Worm (Caenorhabditis elegans) whole organism, midembryonic: Measurements from ENCODE around the gene appg-2.

ENCODE experiments used
- T22C8.4 ChIP-seq: fragments of 200-800 bp; sonication (Bioruptor generic); IDR thresholded peaks from 2 replicates; pipeline ENCODE4 v1.3.6; 2022; ENCODE audit warnings: missing genetic modification characterization, missing compliant biosample characterization
- cog-1 ChIP-seq: sonication (generic microtip); optimal IDR thresholded peaks from 2 replicates; lab custom pipeline; 2016; ENCODE audit warnings: missing genetic modification characterization, missing compliant biosample characterization
- flt-1 ChIP-seq: fragments of 200-800 bp; sonication (Bioruptor generic); IDR thresholded peaks from 2 replicates; pipeline ENCODE4 v1.3.6; 2022; ENCODE audit warnings: missing genetic modification characterization, missing compliant biosample characterization
- klf-2 ChIP-seq: fragments of 200-800 bp; sonication (Bioruptor generic); conservative IDR thresholded peaks from 2 replicates; pipeline ENCODE4 v1.3.6; 2022; ENCODE audit warnings: missing genetic modification reagents, missing genetic modification characterization, missing compliant biosample characterization
- med-1 ChIP-seq: sonication (generic microtip); optimal IDR thresholded peaks from 2 replicates; lab custom pipeline; 2017; ENCODE audit warnings: missing genetic modification characterization, mild to moderate bottlenecking, missing compliant biosample characterization, antibody characterized with exemption, missing genetic modification reagents; ENCODE audit not compliant: insufficient read depth
- ref-1 ChIP-seq: fragments of 200-800 bp; sonication (Bioruptor generic); conservative IDR thresholded peaks from 2 replicates; pipeline ENCODE4 v1.3.6; 2022; ENCODE audit warnings: missing genetic modification reagents, missing genetic modification characterization, missing compliant biosample characterization
- tab-1 ChIP-seq: fragments of 200-800 bp; sonication (Bioruptor generic); IDR thresholded peaks from 2 replicates; pipeline ENCODE4 v1.3.6; 2022; ENCODE audit warnings: missing genetic modification characterization, missing compliant biosample characterization
- ztf-23 ChIP-seq: fragments of 200-800 bp; sonication (Bioruptor generic); IDR thresholded peaks from 2 replicates; pipeline ENCODE4 v1.3.6; 2022; ENCODE audit warnings: missing genetic modification reagents, missing genetic modification characterization, missing compliant biosample characterization
- ztf-29 ChIP-seq: fragments of 200-800 bp; sonication (Bioruptor generic); IDR thresholded peaks from 2 replicates; pipeline ENCODE4 v1.3.6; 2022; ENCODE audit warnings: missing genetic modification reagents, missing genetic modification characterization, missing compliant biosample characterization

The appg-2 gene

DNA sequence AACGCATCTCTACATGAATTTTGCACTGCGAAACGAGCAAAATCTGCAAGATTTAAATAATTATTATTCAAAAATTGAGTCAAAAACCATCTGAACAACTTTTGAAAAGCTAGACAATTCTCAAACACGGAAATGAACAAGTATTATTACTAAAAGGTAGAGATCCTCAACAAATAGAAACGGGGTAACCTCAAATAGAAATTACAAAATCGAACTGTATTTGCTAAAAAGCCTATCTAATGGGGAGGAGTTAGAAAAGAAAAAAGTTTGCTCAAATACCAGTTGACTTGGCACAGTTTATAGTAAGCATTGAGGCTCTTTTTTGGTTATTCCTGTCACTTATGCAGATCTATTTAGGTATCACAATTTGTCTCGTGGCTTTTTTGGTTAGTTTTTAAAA, 24.8 kb downstream of the appg-2 start, which contains the start of gene nas-25:
Gene nas-25 (plus strand): TSS at position 301 of the 400 bp plus-strand sequence.
- no peak for TF ChIP-seq T22C8.4 (GFP tag; lab: Robert Waterston, UW)
- no peak for TF ChIP-seq flt-1 (GFP tag; lab: Robert Waterston, UW)

DNA sequence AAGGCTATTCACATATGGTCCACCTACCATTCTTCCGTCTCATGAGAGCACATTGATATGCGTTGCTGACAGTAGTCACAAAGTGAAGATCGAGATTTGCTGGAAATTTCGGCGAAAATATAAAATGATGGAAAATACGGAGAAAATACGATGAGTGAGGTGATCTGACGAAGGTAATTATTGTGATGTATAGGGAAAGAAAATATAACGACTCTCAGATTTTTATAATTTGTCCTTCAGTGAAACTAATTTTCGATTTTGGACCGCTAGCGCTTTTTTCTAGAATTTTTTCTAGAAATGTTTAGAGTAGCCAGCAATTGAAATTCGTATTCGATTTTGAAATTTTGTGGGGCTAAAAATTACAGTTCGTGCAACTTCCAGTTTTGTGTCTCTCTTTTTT, 28.3 kb downstream of the appg-2 start, which contains the start of gene F46C5.2:
Gene F46C5.2 (minus strand): TSS at position 101 of the 400 bp plus-strand sequence.
- TF ChIP-seq med-1 (GFP tag; lab: Kevin White, UChicago) (no peak), tab-1 (GFP tag; lab: Robert Waterston, UW) (no peak), klf-2 (GFP tag; lab: Robert Waterston, UW) (no peak), cog-1 (tag; lab: Kevin White, UChicago) (no peak), T22C8.4 (GFP tag; lab: Robert Waterston, UW) (no peak), ztf-29 (GFP tag; lab: Robert Waterston, UW) (no peak), ref-1 (GFP tag; lab: Robert Waterston, UW) (no peak)

- TF ChIP-seq klf-2 (GFP tag; lab: Robert Waterston, UW) = no peak
Observed at ce11 chrII:8830917-8831316, 30.0 kb downstream of the appg-2 start.

- no peak for TF ChIP-seq klf-2 (GFP tag; lab: Robert Waterston, UW)
- no peak for TF ChIP-seq T22C8.4 (GFP tag; lab: Robert Waterston, UW)
- TF ChIP-seq med-1 (GFP tag; lab: Kevin White, UChicago) = no peak
Observed at ce11 chrII:8832941-8833340, 32.0 kb downstream of the appg-2 start.

- TF ChIP-seq tab-1 (GFP tag; lab: Robert Waterston, UW) = no peak
- no peak for TF ChIP-seq med-1 (GFP tag; lab: Kevin White, UChicago)
- TF ChIP-seq cog-1 (tag; lab: Kevin White, UChicago) = no peak
- no peak for TF ChIP-seq ref-1 (GFP tag; lab: Robert Waterston, UW)
- TF ChIP-seq flt-1 (GFP tag; lab: Robert Waterston, UW) = no peak
- no peak for TF ChIP-seq ztf-23 (GFP tag; lab: Robert Waterston, UW)
- TF ChIP-seq klf-2 (GFP tag; lab: Robert Waterston, UW) = no peak
- TF ChIP-seq T22C8.4 (GFP tag; lab: Robert Waterston, UW) = no peak
- no peak for TF ChIP-seq ztf-29 (GFP tag; lab: Robert Waterston, UW)
Observed at ce11 chrII:8835857-8836256, 34.9 kb downstream of the appg-2 start, which contains the start of gene F46C5.4. Gene F46C5.4 (plus strand): TSS chrII:8836078.

DNA sequence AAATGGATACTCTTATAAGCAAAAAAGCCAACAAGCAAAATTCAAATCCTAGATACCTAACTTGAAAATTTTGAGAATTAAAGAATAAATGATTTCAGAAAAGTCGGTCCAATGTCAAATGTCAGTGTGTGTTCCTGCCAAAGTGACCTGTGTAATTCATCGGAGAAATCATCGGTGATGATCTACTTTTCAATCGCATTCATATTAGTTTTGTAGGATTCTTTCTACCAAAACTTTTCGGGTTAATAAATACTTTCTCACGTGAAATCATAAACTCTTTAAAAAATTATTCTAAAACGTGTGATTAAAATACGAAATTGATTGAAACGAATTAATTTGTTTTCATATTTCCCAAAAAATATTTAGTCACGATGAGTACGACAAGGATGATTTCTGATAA, 38.1 kb downstream of the appg-2 start, which contains the start of gene F46C5.7:
Gene F46C5.7 (plus strand): TSS at position 301 of the 400 bp plus-strand sequence.
- TF ChIP-seq cog-1 (tag; lab: Kevin White, UChicago) (no peak), tab-1 (GFP tag; lab: Robert Waterston, UW) (no peak), klf-2 (GFP tag; lab: Robert Waterston, UW) (no peak), flt-1 (GFP tag; lab: Robert Waterston, UW) (no peak), ref-1 (GFP tag; lab: Robert Waterston, UW) (no peak)

DNA sequence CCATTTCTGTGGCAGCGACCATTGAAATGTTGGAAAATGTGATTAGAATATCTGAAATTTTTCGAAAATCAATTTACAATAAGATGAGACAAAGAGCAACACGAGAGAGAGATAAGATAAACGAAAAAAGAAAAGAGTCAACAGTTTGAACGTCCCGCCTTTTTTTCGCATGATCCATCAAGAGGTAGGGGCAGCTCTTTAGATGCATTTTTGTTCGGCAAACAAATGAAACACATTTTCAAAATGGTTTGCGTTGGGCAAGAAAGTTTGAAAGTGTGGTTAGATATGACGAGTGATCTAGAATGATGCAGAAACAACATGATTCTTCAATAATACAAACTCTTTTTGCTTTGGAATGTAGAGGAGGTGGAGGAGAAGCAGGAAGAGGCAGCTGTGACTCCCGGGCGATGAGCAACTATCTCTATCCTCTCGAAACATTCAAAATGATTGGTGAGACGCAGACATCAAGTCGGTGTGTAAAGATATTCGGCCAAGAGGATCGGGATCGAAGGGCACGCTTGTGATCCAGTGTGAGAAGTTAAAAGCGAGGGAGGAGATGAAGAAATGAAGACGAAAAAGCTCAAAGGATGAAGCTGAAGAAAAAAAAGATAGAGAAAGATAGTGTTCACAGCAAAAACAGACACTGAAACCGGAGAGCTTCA, 43.7 kb downstream of the appg-2 start, which contains the start of gene F46C5.6:
Gene F46C5.6 (minus strand): TSS at position 51 of the 662 bp plus-strand sequence.
- TF ChIP-seq T22C8.4 (GFP tag; lab: Robert Waterston, UW) = no peak
- TF ChIP-seq ztf-23 (GFP tag; lab: Robert Waterston, UW) = no peak
- no peak for TF ChIP-seq flt-1 (GFP tag; lab: Robert Waterston, UW)
- TF ChIP-seq ref-1 (GFP tag; lab: Robert Waterston, UW) = no peak
- TF ChIP-seq klf-2 (GFP tag; lab: Robert Waterston, UW) = no peak
- TF ChIP-seq cog-1 (tag; lab: Kevin White, UChicago) = no peak
- TF ChIP-seq ztf-29 (GFP tag; lab: Robert Waterston, UW) = no peak
- no peak for TF ChIP-seq tab-1 (GFP tag; lab: Robert Waterston, UW)
- TF ChIP-seq med-1 (GFP tag; lab: Kevin White, UChicago) = no peak

DNA sequence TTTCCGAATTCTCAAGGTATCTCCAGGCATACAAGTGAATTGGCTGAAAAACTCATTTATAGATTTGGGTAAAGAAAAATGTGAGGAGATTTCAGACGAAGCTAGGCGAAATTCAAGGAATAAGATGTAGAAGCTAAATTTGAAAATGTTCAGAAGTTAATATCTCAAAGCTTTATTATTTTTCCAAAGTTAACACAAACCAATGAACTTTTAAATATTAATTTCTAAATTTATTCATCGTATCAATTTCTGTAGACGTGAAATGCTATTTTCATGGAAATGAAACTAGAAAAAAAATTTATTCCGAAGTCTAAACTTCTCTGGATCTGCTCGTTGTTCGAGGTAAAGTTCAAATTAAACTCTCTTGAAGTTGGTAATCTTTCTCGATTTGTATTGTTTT, 44.4 kb downstream of the appg-2 start, which contains the start of gene agxt-1:
Gene agxt-1 (plus strand): TSS at position 301 of the 400 bp plus-strand sequence.
- TF ChIP-seq tab-1 (GFP tag; lab: Robert Waterston, UW) = no peak
- no peak for TF ChIP-seq klf-2 (GFP tag; lab: Robert Waterston, UW)
- no peak for TF ChIP-seq ref-1 (GFP tag; lab: Robert Waterston, UW)
- TF ChIP-seq ztf-29 (GFP tag; lab: Robert Waterston, UW) = no peak
- TF ChIP-seq T22C8.4 (GFP tag; lab: Robert Waterston, UW) = no peak
- TF ChIP-seq cog-1 (tag; lab: Kevin White, UChicago) = no peak
- no peak for TF ChIP-seq med-1 (GFP tag; lab: Kevin White, UChicago)
- no peak for TF ChIP-seq ztf-23 (GFP tag; lab: Robert Waterston, UW)
- TF ChIP-seq flt-1 (GFP tag; lab: Robert Waterston, UW) = no peak

DNA sequence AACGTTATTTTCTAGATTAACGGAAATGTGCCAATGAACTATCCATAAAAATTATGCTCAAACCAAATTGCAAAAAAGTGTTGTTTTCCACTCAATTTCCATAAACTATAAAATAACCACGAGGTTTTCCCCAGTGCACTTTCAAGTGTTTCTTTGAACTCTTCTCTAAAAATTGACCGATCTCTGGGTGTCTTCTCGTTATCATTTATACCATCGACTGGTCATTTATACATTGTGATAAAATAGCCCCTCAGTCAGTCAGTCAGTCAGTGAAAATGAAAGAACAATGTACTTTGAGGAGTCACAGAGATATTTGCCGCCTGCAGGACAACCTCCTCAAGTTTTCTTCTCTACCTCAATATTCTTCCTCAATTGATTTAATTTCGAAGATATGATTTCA, 45.0 kb downstream of the appg-2 start:
- TF ChIP-seq T22C8.4 (GFP tag; lab: Robert Waterston, UW) (no peak), cog-1 (tag; lab: Kevin White, UChicago) (no peak), tab-1 (GFP tag; lab: Robert Waterston, UW) (no peak)

ce11 chrII:8848984-8849383, 48.1 kb downstream of the appg-2 start:
- TF ChIP-seq flt-1 (GFP tag; lab: Robert Waterston, UW) (no peak), klf-2 (GFP tag; lab: Robert Waterston, UW) (no peak), med-1 (GFP tag; lab: Kevin White, UChicago) (no peak), cog-1 (tag; lab: Kevin White, UChicago) (no peak), T22C8.4 (GFP tag; lab: Robert Waterston, UW) (no peak), ref-1 (GFP tag; lab: Robert Waterston, UW) (no peak), ztf-23 (GFP tag; lab: Robert Waterston, UW) (no peak), tab-1 (GFP tag; lab: Robert Waterston, UW) (no peak), ztf-29 (GFP tag; lab: Robert Waterston, UW) (no peak)
